Worm (Caenorhabditis elegans) whole organism, L4/young adult: ENCODE measurements around the gene F53F1.2.

ENCODE experiments used
- W03F9.2 ChIP-seq: fragments of 150-350 bp; optimal IDR thresholded peaks from 2 replicates; lab custom pipeline; 2014; ENCODE audit warnings: missing biosample characterization, missing genetic modification characterization
- dao-5 ChIP-seq: sonication (generic microtip); optimal IDR thresholded peaks from 2 replicates; lab custom pipeline; 2016; ENCODE audit warnings: missing genotype, missing genetic modification characterization, moderate library complexity, missing compliant biosample characterization
- him-1 ChIP-seq: sonication (generic microtip); optimal IDR thresholded peaks from 2 replicates; lab custom pipeline; 2016; ENCODE audit warnings: missing genotype, missing genetic modification reagents, missing genetic modification characterization, missing compliant biosample characterization

DNA sequence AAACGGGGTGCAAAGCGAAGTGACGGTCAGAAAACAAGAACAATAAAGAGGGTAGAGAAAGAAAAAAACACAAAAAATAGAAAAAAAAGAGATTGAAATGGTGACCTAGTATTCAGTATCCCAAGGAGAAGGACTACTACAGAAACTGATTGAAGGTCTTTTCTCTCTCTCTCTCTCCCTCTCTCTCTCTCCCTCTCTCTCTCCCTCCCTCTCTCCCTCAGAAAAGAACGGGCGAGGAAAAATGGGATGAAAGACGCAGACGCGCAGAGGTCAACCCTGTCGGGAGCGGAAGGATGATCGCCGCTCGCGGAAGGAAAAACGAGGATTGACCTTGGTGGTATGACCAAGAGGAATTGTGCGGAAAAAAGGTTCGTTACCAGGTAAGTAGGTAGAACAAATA, 32.1 kb upstream of the F53F1.2 start:
- no peak for TF ChIP-seq dao-5
- TF ChIP-seq him-1 (tag; lab: Kevin White, UChicago), result no peak
- TF ChIP-seq W03F9.2 (tag; lab: Kevin White, UChicago), result no peak
